Fruit fly (Drosophila melanogaster): ENCODE results near the gene CG4768.
A peak's percentile ranks its signal among the peaks of the same experiment; 100 is the strongest.

The CG4768 gene

DNA sequence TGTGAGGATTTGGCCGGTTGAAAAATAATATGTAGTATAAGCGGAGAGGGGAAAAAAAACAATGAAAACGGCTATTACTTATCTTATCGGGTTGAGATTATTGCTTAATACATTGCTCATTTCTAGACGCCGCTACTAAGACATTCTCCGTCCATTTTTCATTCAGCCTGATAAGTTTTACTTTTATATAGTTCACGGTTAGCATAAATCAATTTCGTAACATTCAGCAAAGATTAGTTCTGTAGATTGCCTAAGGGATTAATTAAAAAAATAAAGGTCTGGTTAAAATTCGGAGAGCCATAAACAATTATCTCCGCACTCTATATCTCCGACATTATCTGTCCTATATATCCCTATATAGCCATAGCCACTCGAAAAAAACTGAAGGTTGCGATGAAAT, 44.5 kb upstream of the CG4768 start:
- TF ChIP-seq jim (GFP tag; optimal IDR thresholded peaks at IDR 0.05) (no peak), ey (GFP tag; optimal IDR thresholded peaks at IDR 0.05) (no peak), Rel (GFP tag; optimal IDR thresholded peaks at IDR 0.05) (no peak), Rel (tag; optimal IDR thresholded peaks at IDR 0.05) (no peak), psq (GFP tag; optimal IDR thresholded peaks at IDR 0.05) (no peak), foxo (GFP tag; optimal IDR thresholded peaks at IDR 0.05) (no peak), Hr83 (GFP tag; optimal IDR thresholded peaks at IDR 0.05; ENCODE audit: poor library complexity, severe bottlenecking) (no peak), lola (GFP tag; optimal IDR thresholded peaks at IDR 0.05) (no peak), Dfd (GFP tag; optimal IDR thresholded peaks at IDR 0.05) (no peak), usp (GFP tag; optimal IDR thresholded peaks at IDR 0.05) (no peak), Abd-B (GFP tag; optimal IDR thresholded peaks at IDR 0.05) (no peak), Hr78 (GFP tag; optimal IDR thresholded peaks at IDR 0.05) (no peak)

DNA sequence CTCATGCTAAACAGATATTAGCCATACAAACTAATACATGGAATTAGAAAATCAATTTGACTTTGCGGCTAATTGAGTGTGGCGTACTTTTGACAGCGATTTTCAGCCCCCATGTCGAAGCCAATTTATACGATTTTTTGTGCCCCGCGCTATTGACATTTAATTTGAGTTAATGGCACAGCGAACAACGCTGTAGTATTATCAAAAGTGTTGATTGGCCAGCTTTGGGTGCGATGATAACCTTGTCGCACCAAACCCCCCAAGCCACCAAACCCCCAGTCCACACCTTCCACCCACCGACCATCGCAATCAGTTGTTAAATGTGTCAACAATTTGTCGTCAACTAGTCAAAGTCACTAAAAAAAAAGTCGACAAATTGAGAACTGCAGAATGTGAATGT, 42.6 kb upstream of the CG4768 start:
- TF ChIP-seq Sp1 (GFP tag; optimal IDR thresholded peaks at IDR 0.05) (no peak), Abd-B (GFP tag; optimal IDR thresholded peaks at IDR 0.05) (no peak), br (GFP tag; optimal IDR thresholded peaks at IDR 0.05) (no peak), Hr78 (GFP tag; optimal IDR thresholded peaks at IDR 0.05) (no peak), brk (GFP tag; optimal IDR thresholded peaks at IDR 0.05) (no peak)

DNA sequence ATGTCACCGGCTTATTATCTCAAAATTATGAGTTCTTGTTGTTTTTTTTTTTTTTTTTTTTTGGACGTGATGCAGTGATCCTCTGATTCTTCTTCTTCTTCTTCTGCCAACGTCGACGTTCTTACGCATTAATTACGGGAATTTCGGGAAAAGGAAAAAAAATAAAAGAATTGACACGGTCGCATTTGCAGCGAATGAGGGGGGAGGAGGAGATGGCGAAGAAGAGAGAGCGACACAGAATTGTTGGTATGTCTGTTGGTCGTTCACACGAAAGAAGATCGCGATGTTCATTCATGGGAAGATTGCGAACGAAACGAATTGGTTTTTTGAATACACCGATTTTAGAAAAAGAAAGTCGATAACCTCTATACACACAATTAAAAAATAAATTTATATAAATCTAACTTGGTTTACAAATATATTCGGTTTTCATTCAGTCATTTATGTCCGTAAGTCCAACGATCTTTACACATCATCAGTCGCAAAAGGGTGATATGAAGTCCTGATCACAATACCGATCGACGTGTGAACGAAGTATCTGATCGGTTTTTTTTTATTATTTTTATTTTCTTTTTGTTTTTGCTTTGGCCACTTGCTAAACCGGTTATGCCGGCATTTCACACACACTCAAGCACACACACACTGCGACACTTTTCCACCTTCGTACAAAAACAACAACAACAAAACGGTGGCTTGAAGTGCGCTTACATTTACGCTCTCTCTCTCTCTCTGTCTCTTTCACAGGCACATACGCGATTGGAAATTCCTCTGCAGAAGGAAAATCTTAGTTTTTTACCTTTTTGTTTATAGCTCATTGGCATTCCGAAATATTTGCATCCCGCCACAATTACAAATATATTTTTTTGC, 41.0 kb upstream of the CG4768 start:
- TF ChIP-seq Rel (GFP tag; optimal IDR thresholded peaks at IDR 0.05), result peak; percentile 80
- peak; percentile 68 for TF ChIP-seq Rel (tag; optimal IDR thresholded peaks at IDR 0.05)
- TF ChIP-seq br (GFP tag; optimal IDR thresholded peaks at IDR 0.05), result peak; percentile 70
- peak; percentile 62 for TF ChIP-seq Hnf4 (GFP tag; optimal IDR thresholded peaks at IDR 0.05)
- peak; percentile 67 for TF ChIP-seq ey (GFP tag; optimal IDR thresholded peaks at IDR 0.05)
- TF ChIP-seq psq (GFP tag; optimal IDR thresholded peaks at IDR 0.05), result peak; percentile 86
- peak; percentile 65 for TF ChIP-seq sage (GFP tag; optimal IDR thresholded peaks at IDR 0.05)
- peak; percentile 81 for TF ChIP-seq CG9705 (GFP tag; optimal IDR thresholded peaks at IDR 0.05)
- TF ChIP-seq OdsH (GFP tag; optimal IDR thresholded peaks at IDR 0.05), result peak; percentile 78
- peak; percentile 94 for TF ChIP-seq jim (GFP tag; optimal IDR thresholded peaks at IDR 0.05)
- TF ChIP-seq N (GFP tag; optimal IDR thresholded peaks at IDR 0.05), result no peak
- TF ChIP-seq rgr (GFP tag; optimal IDR thresholded peaks at IDR 0.05), result peak; percentile 73
- peak; percentile 83 for TF ChIP-seq woc (GFP tag; optimal IDR thresholded peaks at IDR 0.05)
- peak in 1 of 2 experiments; percentile 77 for TF ChIP-seq foxo (GFP tag; optimal IDR thresholded peaks at IDR 0.05)
- peak; percentile 26 for TF ChIP-seq Dif (GFP tag; optimal IDR thresholded peaks at IDR 0.05; ENCODE audit: partially characterized antibody)
- peak; percentile 85 for TF ChIP-seq h (GFP tag; optimal IDR thresholded peaks at IDR 0.05)
- TF ChIP-seq Vsx2 (GFP tag; optimal IDR thresholded peaks at IDR 0.05; ENCODE audit: partially characterized antibody), result peak; percentile 63
- peak in 1 of 2 experiments; percentile 18 for TF ChIP-seq dl (GFP tag; optimal IDR thresholded peaks at IDR 0.05; ENCODE audit: insufficient read depth in 1 of 2, partially characterized antibody in 2 of 2)
- peak; percentile 13 for TF ChIP-seq Jra (GFP tag; optimal IDR thresholded peaks at IDR 0.05)
- no peak for TF ChIP-seq GATAd (GFP tag; optimal IDR thresholded peaks at IDR 0.05)
- no peak for TF ChIP-seq lola (GFP tag; optimal IDR thresholded peaks at IDR 0.05)
- TF ChIP-seq Abd-B (GFP tag; optimal IDR thresholded peaks at IDR 0.05), result no peak
- TF ChIP-seq dmrt93B (GFP tag; optimal IDR thresholded peaks at IDR 0.05), result peak; percentile 76
- TF ChIP-seq usp (GFP tag; optimal IDR thresholded peaks at IDR 0.05), result no peak
- TF ChIP-seq Sp1 (GFP tag; optimal IDR thresholded peaks at IDR 0.05), result peak; percentile 96
- TF ChIP-seq Hr78 (GFP tag; optimal IDR thresholded peaks at IDR 0.05), result no peak
- TF ChIP-seq CrebA (GFP tag; optimal IDR thresholded peaks at IDR 0.05; ENCODE audit: borderline replicate concordance), result peak; percentile 52
- TF ChIP-seq brk (GFP tag; optimal IDR thresholded peaks at IDR 0.05), result peak; percentile 55
- TF ChIP-seq CG32264 (GFP tag; optimal IDR thresholded peaks at IDR 0.05), result peak; percentile 11
- TF ChIP-seq Mio (GFP tag; optimal IDR thresholded peaks at IDR 0.05), result no peak
- TF ChIP-seq Hr83 (GFP tag; optimal IDR thresholded peaks at IDR 0.05; ENCODE audit: poor library complexity, severe bottlenecking), result peak; percentile 28
- peak; percentile 88 for TF ChIP-seq HLH106 (tag; optimal IDR thresholded peaks at IDR 0.05)
- TF ChIP-seq dsf (GFP tag; optimal IDR thresholded peaks at IDR 0.05; ENCODE audit: borderline replicate concordance), result peak; percentile 1
- TF ChIP-seq sv (GFP tag; optimal IDR thresholded peaks at IDR 0.05), result peak; percentile 54
- peak; percentile 85 for TF ChIP-seq fru (GFP tag; optimal IDR thresholded peaks at IDR 0.05)

Measured in whole organism, wandering third instar larva.